Worm (Caenorhabditis elegans) whole organism, L4 larva: ENCODE measurements around the gene Y47D3A.21.

Experiments
- attf-4 ChIP-seq: sonication (generic microtip); optimal IDR thresholded peaks from 3 replicates; lab custom pipeline; 2017; ENCODE audit warnings: missing biosample characterization, missing genetic modification characterization
- fkh-10 ChIP-seq: fragments of 150-350 bp; optimal IDR thresholded peaks from 2 replicates; lab custom pipeline; 2014; ENCODE audit warnings: missing biosample characterization, missing genetic modification reagents, missing genetic modification characterization
- jun-1 ChIP-seq: fragments of 150-350 bp; optimal IDR thresholded peaks from 2 replicates; lab custom pipeline; 2014; ENCODE audit warnings: missing biosample characterization, missing genetic modification reagents, missing genetic modification characterization

ce11 chrIII:11240776-11241175 lies 37.9 kb downstream of the Y47D3A.21 start:
- TF ChIP-seq fkh-10 (GFP tag; lab: Kevin White, UChicago) = no peak
- TF ChIP-seq jun-1 (tag; lab: Kevin White, UChicago) = no peak
- TF ChIP-seq attf-4 (tag; lab: Kevin White, UChicago) = no peak
